Worm (Caenorhabditis elegans) whole organism, L4 larva: Measurements from ENCODE around the gene R10E8.1.

Source experiments
- F10B5.3 ChIP-seq: sonication (generic microtip); optimal IDR thresholded peaks from 2 replicates; lab custom pipeline; 2016; ENCODE audit warnings: mild to moderate bottlenecking, missing genetic modification characterization, missing compliant biosample characterization
- F26F4.8 ChIP-seq: fragments of 200-800 bp; sonication (Bioruptor generic); conservative IDR thresholded peaks from 2 replicates; pipeline ENCODE4 v1.3.6; 2022; ENCODE audit warnings: missing genetic modification characterization, missing compliant biosample characterization
- F37D6.2 ChIP-seq: sonication (generic microtip); optimal IDR thresholded peaks from 2 replicates; lab custom pipeline; 2016; ENCODE audit warnings: mild to moderate bottlenecking, missing genetic modification characterization, missing compliant biosample characterization
- F44E2.7 ChIP-seq: fragments of 200-800 bp; sonication (Bioruptor generic); IDR thresholded peaks from 2 replicates; pipeline ENCODE4 v2.1.2; 2022; ENCODE audit warnings: missing genetic modification characterization, missing compliant biosample characterization
- T26A8.4 ChIP-seq: fragments of 200-800 bp; sonication (Bioruptor generic); IDR thresholded peaks from 2 replicates; pipeline ENCODE4 v1.3.6; 2022; ENCODE audit warnings: missing genetic modification characterization, missing compliant biosample characterization
- aha-1 ChIP-seq: fragments of 150-350 bp; peaks from one replicate; lab custom pipeline; 2014; ENCODE audit warnings: missing biosample characterization, missing genetic modification characterization
- aly-2 ChIP-seq: sonication (generic microtip); optimal IDR thresholded peaks from 2 replicates; lab custom pipeline; 2018; ENCODE audit warnings: missing biosample characterization, missing genetic modification characterization
- ama-1 ChIP-seq: fragments of 150-350 bp; optimal IDR thresholded peaks from 2 replicates; lab custom pipeline; 2014; ENCODE audit warnings: inconsistent platforms, mixed read lengths
- ceh-20 ChIP-seq: fragments of 200-800 bp; sonication (Bioruptor generic); IDR thresholded peaks from 2 replicates; pipeline ENCODE4 v1.3.6; 2022; ENCODE audit warnings: missing genetic modification reagents, missing genetic modification characterization, missing compliant biosample characterization
- ceh-82 ChIP-seq: sonication (generic microtip); optimal IDR thresholded peaks from 2 replicates; lab custom pipeline; 2017; ENCODE audit warnings: missing biosample characterization, missing genetic modification characterization
- daf-12 ChIP-seq: fragments of 150-350 bp; optimal IDR thresholded peaks from 2 replicates; lab custom pipeline; 2014; ENCODE audit warnings: missing biosample characterization, missing genetic modification reagents, missing genetic modification characterization
- daf-16 ChIP-seq, 3 experiments: sonication (generic microtip); optimal IDR thresholded peaks; 2 replicates each; lab custom pipeline; 2016 to 2017; ENCODE audit warnings: missing genetic modification characterization in 3 of 3, missing genetic modification reagents in 3 of 3, mild to moderate bottlenecking in 2 of 3, missing compliant biosample characterization in 2 of 3, missing biosample characterization in 1 of 3, moderate library complexity in 1 of 3
- daf-19 ChIP-seq: fragments of 200-800 bp; sonication (Bioruptor generic); conservative IDR thresholded peaks from 2 replicates; pipeline ENCODE4 v1.3.6; 2022; ENCODE audit warnings: missing genetic modification characterization, missing compliant biosample characterization
- dmd-8 ChIP-seq: fragments of 200-800 bp; sonication (Bioruptor generic); IDR thresholded peaks from 2 replicates; pipeline ENCODE4 v1.3.6; 2022; ENCODE audit warnings: missing genetic modification characterization, missing compliant biosample characterization
- dve-1 ChIP-seq: sonication (generic microtip); optimal IDR thresholded peaks from 2 replicates; lab custom pipeline; 2017; ENCODE audit warnings: antibody characterized with exemption, mild to moderate bottlenecking, missing genetic modification characterization, missing compliant biosample characterization; ENCODE audit not compliant: insufficient read depth
- egl-43 ChIP-seq: fragments of 200-800 bp; sonication (Bioruptor generic); IDR thresholded peaks from 2 replicates; pipeline ENCODE4 v1.3.6; 2022; ENCODE audit warnings: missing genetic modification reagents, missing genetic modification characterization, missing compliant biosample characterization
- fkh-10 ChIP-seq: fragments of 150-350 bp; optimal IDR thresholded peaks from 2 replicates; lab custom pipeline; 2014; ENCODE audit warnings: missing biosample characterization, missing genetic modification reagents, missing genetic modification characterization
- hlh-30 ChIP-seq: sonication (generic microtip); optimal IDR thresholded peaks from 2 replicates; lab custom pipeline; 2017; ENCODE audit warnings: antibody characterized with exemption, mild to moderate bottlenecking, missing genetic modification characterization, missing compliant biosample characterization; ENCODE audit not compliant: insufficient read depth
- hmg-1.1 ChIP-seq: fragments of 200-800 bp; sonication (Bioruptor generic); IDR thresholded peaks from 2 replicates; pipeline ENCODE4 v1.3.6; 2022; ENCODE audit warnings: missing genetic modification reagents, missing genetic modification characterization, missing compliant biosample characterization
- lin-1 ChIP-seq: fragments of 200-800 bp; sonication (Bioruptor generic); IDR thresholded peaks from 2 replicates; pipeline ENCODE4 v1.3.6; 2022; ENCODE audit warnings: missing genetic modification reagents, missing genetic modification characterization, missing compliant biosample characterization
- lin-13 ChIP-seq: fragments of 150-350 bp; optimal IDR thresholded peaks from 2 replicates; lab custom pipeline; 2014; ENCODE audit warnings: missing biosample characterization, missing genetic modification reagents, missing genetic modification characterization
- lin-15B ChIP-seq: fragments of 150-350 bp; sonication (generic microtip); optimal IDR thresholded peaks from 3 replicates; lab custom pipeline; 2014; ENCODE audit warnings: missing biosample characterization, missing genetic modification characterization
- lir-3 ChIP-seq: sonication (generic microtip); optimal IDR thresholded peaks from 2 replicates; lab custom pipeline; 2016; ENCODE audit warnings: mild to moderate bottlenecking, missing genetic modification characterization, missing compliant biosample characterization
- mes-2 ChIP-seq: sonication (generic microtip); optimal IDR thresholded peaks from 2 replicates; lab custom pipeline; 2016; ENCODE audit warnings: missing genotype, mild to moderate bottlenecking, missing genetic modification characterization, missing compliant biosample characterization; ENCODE audit not compliant: poor library complexity, severe bottlenecking
- nhr-28 ChIP-seq: fragments of 150-350 bp; optimal IDR thresholded peaks from 2 replicates; lab custom pipeline; 2014; ENCODE audit warnings: missing biosample characterization, missing genetic modification characterization
- nhr-42 ChIP-seq: fragments of 200-800 bp; sonication (Bioruptor generic); IDR thresholded peaks from 2 replicates; pipeline ENCODE4 v1.3.6; 2022; ENCODE audit warnings: missing genetic modification characterization, missing compliant biosample characterization
- nhr-48 ChIP-seq: sonication (generic microtip); optimal IDR thresholded peaks from 2 replicates; lab custom pipeline; 2016; ENCODE audit warnings: mild to moderate bottlenecking, missing genetic modification characterization, missing compliant biosample characterization
- nhr-77 ChIP-seq: fragments of 150-350 bp; optimal IDR thresholded peaks from 2 replicates; lab custom pipeline; 2014; ENCODE audit warnings: missing biosample characterization, missing genetic modification characterization
- rbr-2 ChIP-seq: sonication (generic microtip); optimal IDR thresholded peaks from 2 replicates; lab custom pipeline; 2016; ENCODE audit warnings: missing genotype, missing genetic modification characterization, missing compliant biosample characterization
- sdz-12 ChIP-seq: fragments of 200-800 bp; sonication (Bioruptor generic); optimal IDR thresholded peaks from 2 replicates; lab custom pipeline; 2018; ENCODE audit warnings: mild to moderate bottlenecking, missing genetic modification characterization, missing compliant biosample characterization
- set-16 ChIP-seq: fragments of 200-800 bp; sonication (Bioruptor generic); IDR thresholded peaks from 2 replicates; pipeline ENCODE4 v1.3.6; 2022; ENCODE audit warnings: missing genetic modification reagents, missing genetic modification characterization, missing compliant biosample characterization
- snpc-1.2 ChIP-seq: fragments of 200-800 bp; sonication (Bioruptor generic); IDR thresholded peaks from 2 replicates; pipeline ENCODE4 v1.3.6; 2022; ENCODE audit warnings: missing genetic modification reagents, missing genetic modification characterization, missing compliant biosample characterization
- spr-1 ChIP-seq: sonication (generic microtip); optimal IDR thresholded peaks from 2 replicates; lab custom pipeline; 2016; ENCODE audit warnings: mild to moderate bottlenecking, missing genetic modification characterization, missing compliant biosample characterization
- unc-130 ChIP-seq: sonication (generic microtip); optimal IDR thresholded peaks from 2 replicates; lab custom pipeline; 2016; ENCODE audit warnings: missing genetic modification reagents, missing genetic modification characterization, missing compliant biosample characterization
- unc-62 ChIP-seq, 3 experiments: fragments of 150-350 bp in 1 of 3; sonication (generic microtip); optimal IDR thresholded peaks in 2 of 3; peaks in 1 of 3; 1 replicate in 1 of 3; 2 replicates in 2 of 3; lab custom pipeline; 2014 to 2017; ENCODE audit warnings: missing biosample characterization in 3 of 3, missing genetic modification characterization in 3 of 3, missing genetic modification reagents in 3 of 3, missing genotype in 1 of 3
- zfp-3 ChIP-seq: fragments of 200-800 bp; sonication (Bioruptor generic); conservative IDR thresholded peaks from 2 replicates; pipeline ENCODE4 v1.3.6; 2022; ENCODE audit warnings: missing genetic modification reagents, missing genetic modification characterization, missing compliant biosample characterization

R10E8.1 gene

DNA sequence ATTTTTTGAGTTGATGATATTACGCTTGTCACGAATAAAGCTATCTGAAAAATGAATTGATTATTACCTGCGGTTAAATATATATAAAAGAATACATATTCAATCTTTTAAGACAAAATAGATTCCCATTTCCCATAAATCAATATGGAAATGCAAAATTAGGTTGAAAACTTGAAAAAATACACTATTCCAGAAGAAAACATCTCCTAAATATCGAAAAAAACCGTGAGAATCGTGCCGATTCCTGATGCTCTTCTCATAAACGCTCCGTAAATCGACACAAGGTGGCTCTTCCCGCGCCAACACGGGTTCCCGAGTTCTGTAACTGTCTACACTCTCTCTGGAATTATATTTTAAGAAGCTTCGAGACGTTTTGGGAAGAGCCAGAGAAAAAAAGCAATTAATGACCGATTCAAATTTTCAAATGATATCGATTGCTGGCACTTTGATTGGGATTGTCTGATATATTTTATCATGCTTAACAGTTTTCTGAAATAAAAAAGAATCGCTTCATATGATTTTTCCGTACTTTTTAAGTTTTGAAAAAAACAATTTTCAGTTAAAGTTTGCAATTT lies 15.4 kb downstream of the R10E8.1 start, which contains the start of gene R10E8.3:
R10E8.3 (minus strand) TSS at position 51 of the 575 bp plus-strand sequence.
- no peak for TF ChIP-seq ama-1 (lab: Kevin White, UChicago)
- TF ChIP-seq nhr-48 (tag; lab: Kevin White, UChicago), result no peak
- TF ChIP-seq rbr-2 (tag; lab: Kevin White, UChicago), result no peak
- TF ChIP-seq nhr-28 (tag; lab: Kevin White, UChicago), result no peak
- TF ChIP-seq snpc-1.2 (GFP tag; lab: Robert Waterston, UW), result no peak
- TF ChIP-seq F26F4.8 (GFP tag; lab: Robert Waterston, UW), result no peak
- no peak for TF ChIP-seq lin-1 (GFP tag; lab: Robert Waterston, UW)
- TF ChIP-seq nhr-42 (GFP tag; lab: Robert Waterston, UW), result no peak
- no peak for TF ChIP-seq fkh-10 (GFP tag; lab: Kevin White, UChicago)
- TF ChIP-seq nhr-77 (tag; lab: Kevin White, UChicago), result peak; percentile 28
- no peak for TF ChIP-seq ceh-20 (GFP tag; lab: Robert Waterston, UW)
- no peak for TF ChIP-seq daf-19
- no peak for TF ChIP-seq dmd-8 (GFP tag; lab: Robert Waterston, UW)
- no peak for TF ChIP-seq unc-62 (GFP tag; optimal IDR thresholded peaks at IDR 0.05 in 1 of 2; lab: Kevin White, UChicago)
- no peak for TF ChIP-seq unc-62 (tag; optimal IDR thresholded peaks at IDR 0.05; lab: Kevin White, UChicago)
- TF ChIP-seq dve-1 (tag; lab: Kevin White, UChicago), result peak; percentile 52
- no peak for TF ChIP-seq spr-1 (tag; lab: Kevin White, UChicago)
- TF ChIP-seq aly-2 (tag; lab: Kevin White, UChicago), result no peak
- no peak for TF ChIP-seq F44E2.7 (GFP tag; lab: Robert Waterston, UW)
- no peak for TF ChIP-seq lin-15B
- no peak for TF ChIP-seq daf-16 (GFP tag; optimal IDR thresholded peaks at IDR 0.05; lab: Kevin White, UChicago)
- TF ChIP-seq daf-16 (tag; optimal IDR thresholded peaks at IDR 0.05; lab: Kevin White, UChicago), result peak; percentile 45
- TF ChIP-seq lir-3 (tag; lab: Kevin White, UChicago), result no peak
- TF ChIP-seq hlh-30 (tag; lab: Kevin White, UChicago), result peak; percentile 30
- no peak for TF ChIP-seq egl-43 (GFP tag; lab: Robert Waterston, UW)
- TF ChIP-seq lin-13 (GFP tag; lab: Kevin White, UChicago), result no peak
- TF ChIP-seq, all 104 proteins: peak for 4

DNA sequence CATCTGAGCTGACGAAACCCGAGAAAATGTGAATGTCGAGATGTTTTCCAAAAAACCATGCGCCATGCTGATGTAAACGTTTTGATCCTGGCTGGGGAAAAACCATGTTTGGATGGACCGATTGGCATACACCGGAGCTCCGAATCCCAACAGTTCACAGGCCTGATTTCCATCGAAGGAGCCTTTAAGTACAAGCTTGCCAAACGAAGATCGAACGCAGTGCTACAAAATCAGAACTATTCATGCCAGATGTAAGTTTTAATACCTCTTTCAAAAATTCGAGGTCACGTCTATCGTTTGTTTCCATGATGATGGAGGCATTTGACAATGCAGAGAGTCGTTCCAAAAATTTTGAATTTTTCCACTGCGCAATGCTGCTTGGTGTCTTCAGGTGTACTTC lies 16.4 kb downstream of the R10E8.1 start:
- peak; percentile 95 for TF ChIP-seq aha-1 (tag; lab: Kevin White, UChicago)
- no peak for TF ChIP-seq sdz-12 (GFP tag; lab: Kevin White, UChicago)

DNA sequence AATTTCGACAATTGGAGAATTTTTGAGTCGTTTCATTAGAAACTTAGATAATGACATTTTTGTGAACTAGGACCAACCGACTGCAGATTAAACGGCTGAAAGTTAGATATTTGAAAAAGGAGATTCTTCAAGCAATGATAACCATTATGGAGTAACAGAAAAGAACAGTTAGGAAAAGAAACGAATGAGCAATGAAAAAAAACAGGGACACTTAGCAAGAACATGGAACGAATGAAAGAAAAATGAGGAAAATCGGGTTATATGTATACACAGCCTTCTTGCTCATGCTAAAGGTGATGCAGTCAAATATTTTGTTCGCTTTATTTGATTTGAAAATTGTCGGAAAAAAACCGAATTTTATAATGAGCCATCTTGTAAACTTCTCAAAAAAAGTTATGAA lies 27.9 kb downstream of the R10E8.1 start, which contains the start of gene F16H6.10:
F16H6.10 (minus strand) TSS at position 101 of the 400 bp plus-strand sequence.
- TF ChIP-seq ceh-20 (GFP tag; lab: Robert Waterston, UW) (no peak), zfp-3 (GFP tag; lab: Robert Waterston, UW) (no peak), daf-16 (GFP tag; optimal IDR thresholded peaks at IDR 0.05; lab: Kevin White, UChicago) (no peak), daf-16 (tag; optimal IDR thresholded peaks at IDR 0.05; lab: Kevin White, UChicago) (no peak), set-16 (no peak), ceh-82 (tag; lab: Kevin White, UChicago) (no peak), unc-130 (GFP tag; lab: Kevin White, UChicago) (no peak), daf-12 (tag; lab: Kevin White, UChicago) (no peak), dmd-8 (GFP tag; lab: Robert Waterston, UW) (no peak), F37D6.2 (tag; lab: Kevin White, UChicago) (no peak), mes-2 (tag; lab: Kevin White, UChicago) (no peak), F10B5.3 (no peak), nhr-48 (tag; lab: Kevin White, UChicago) (no peak), hmg-1.1 (GFP tag; lab: Robert Waterston, UW) (no peak), lin-1 (GFP tag; lab: Robert Waterston, UW) (no peak), T26A8.4 (GFP tag; lab: Robert Waterston, UW) (no peak)
